ENCODE assay signal across 6 worm cellular contexts in the genomic region with DNA sequence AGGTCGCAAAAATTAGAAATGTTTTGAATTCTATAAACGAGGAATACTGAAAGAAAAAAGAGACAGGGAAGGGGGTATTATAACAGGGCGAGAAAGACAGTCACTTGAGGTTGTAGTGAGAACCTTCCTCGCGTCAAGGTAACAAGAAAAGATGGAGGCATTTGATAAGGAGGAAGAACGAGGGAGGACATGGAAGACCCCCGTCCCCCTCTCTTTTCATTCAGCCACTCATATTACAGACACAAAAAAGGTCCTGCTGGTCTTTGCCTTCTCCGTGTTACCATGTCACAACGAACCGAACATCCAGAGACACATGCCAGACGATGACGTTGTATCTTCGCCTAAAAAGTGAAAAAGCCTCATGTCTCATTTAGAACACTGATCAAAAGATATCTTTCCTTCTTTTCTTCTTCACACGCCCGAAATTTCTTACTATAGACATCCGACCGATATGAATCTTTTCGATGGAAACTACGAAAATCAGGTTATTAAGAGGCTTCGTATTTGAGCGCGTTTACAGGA.
TF ChIP-seq lines count a peak whose summit lies in the region.

No protein-coding gene starts in this region.

TF ChIP-seq in whole organism, L1 larva, 84 proteins besides CTCF, POLR2A, EP300 and RAD21:
- no peak for TF ChIP-seq ceh-90 (tag; optimal IDR thresholded peaks at IDR 0.05; lab: Kevin White, UChicago)
- TF ChIP-seq blmp-1 (tag; optimal IDR thresholded peaks at IDR 0.05; lab: Kevin White, UChicago), result peak; percentile 76
- TF ChIP-seq efl-1 (optimal IDR thresholded peaks at IDR 0.05; lab: Kevin White, UChicago), result no peak
- TF ChIP-seq efl-1 (GFP tag; optimal IDR thresholded peaks at IDR 0.05 in 1 of 2; lab: Kevin White, UChicago), result peak in 1 of 2 experiments; percentile 88
- TF ChIP-seq lin-39 (tag; optimal IDR thresholded peaks at IDR 0.05; lab: Kevin White, UChicago), result no peak
- TF ChIP-seq nhr-85 (tag; lab: Kevin White, UChicago), result peak; percentile 49
- TF ChIP-seq lin-14 (GFP tag; optimal IDR thresholded peaks at IDR 0.05; lab: Kevin White, UChicago), result peak; percentile 58
- no peak for TF ChIP-seq mdl-1 (tag; optimal IDR thresholded peaks at IDR 0.05; lab: Kevin White, UChicago)

TF ChIP-seq in whole organism, L2 larva, 48 proteins besides CTCF, POLR2A, EP300 and RAD21:
- TF ChIP-seq fos-1 (tag; optimal IDR thresholded peaks at IDR 0.05; lab: Kevin White, UChicago), result peak; percentile 3
- TF ChIP-seq nhr-12 (tag; optimal IDR thresholded peaks at IDR 0.05; lab: Kevin White, UChicago), result no peak
- TF ChIP-seq peb-1 (tag; optimal IDR thresholded peaks at IDR 0.05; lab: Kevin White, UChicago), result no peak
- no peak for TF ChIP-seq aly-2 (tag; optimal IDR thresholded peaks at IDR 0.05; lab: Kevin White, UChicago)
- no peak for TF ChIP-seq ceh-82 (tag; optimal IDR thresholded peaks at IDR 0.05; lab: Kevin White, UChicago)
- no peak for TF ChIP-seq nhr-21 (tag; optimal IDR thresholded peaks at IDR 0.05; lab: Kevin White, UChicago)
- TF ChIP-seq crh-2 (tag; optimal IDR thresholded peaks at IDR 0.05; lab: Kevin White, UChicago), result no peak

TF ChIP-seq in whole organism, L3 larva, 47 proteins besides CTCF, POLR2A, EP300 and RAD21 (continues in another document):
- TF ChIP-seq R02D3.7 (tag; optimal IDR thresholded peaks at IDR 0.05; lab: Kevin White, UChicago) (no peak), ztf-4 (tag; optimal IDR thresholded peaks at IDR 0.05; lab: Kevin White, UChicago) (no peak), elt-1 (tag; optimal IDR thresholded peaks at IDR 0.05; lab: Kevin White, UChicago) (peak; percentile 36), tbx-2 (tag; optimal IDR thresholded peaks at IDR 0.05; lab: Kevin White, UChicago) (no peak), pqm-1 (tag; optimal IDR thresholded peaks at IDR 0.05; lab: Kevin White, UChicago) (no peak), lin-39 (tag; optimal IDR thresholded peaks at IDR 0.05; lab: Kevin White, UChicago) (no peak), ztf-11 (tag; optimal IDR thresholded peaks at IDR 0.05; lab: Kevin White, UChicago) (no peak), lin-15B (tag; optimal IDR thresholded peaks at IDR 0.05; lab: Kevin White, UChicago) (no peak), fkh-10 (GFP tag; optimal IDR thresholded peaks at IDR 0.05; lab: Kevin White, UChicago) (no peak), nhr-11 (tag; optimal IDR thresholded peaks at IDR 0.05; lab: Kevin White, UChicago) (no peak), daf-12 (tag; optimal IDR thresholded peaks at IDR 0.05; lab: Kevin White, UChicago) (no peak), ama-1 (optimal IDR thresholded peaks at IDR 0.05; lab: Kevin White, UChicago) (no peak), egl-5 (tag; optimal IDR thresholded peaks at IDR 0.05; lab: Kevin White, UChicago) (no peak), hmg-11 (tag; optimal IDR thresholded peaks at IDR 0.05; lab: Kevin White, UChicago) (no peak), unc-62 (GFP tag; optimal IDR thresholded peaks at IDR 0.05; lab: Kevin White, UChicago) (no peak), mdl-1 (tag; optimal IDR thresholded peaks at IDR 0.05; lab: Kevin White, UChicago) (no peak), nhr-28 (tag; optimal IDR thresholded peaks at IDR 0.05; lab: Kevin White, UChicago) (no peak), elt-3 (tag; optimal IDR thresholded peaks at IDR 0.05; lab: Kevin White, UChicago) (peak in 1 of 3 experiments; percentile 3), skn-1 (tag; optimal IDR thresholded peaks at IDR 0.05; lab: Kevin White, UChicago) (no peak)

TF ChIP-seq in whole organism, L4 larva, 104 proteins besides CTCF, POLR2A, EP300 and RAD21 (continues in another document):
- TF ChIP-seq pha-4 (GFP tag; IDR thresholded peaks at IDR 0.05; lab: Robert Waterston, UW) (no peak), pha-4 (tag; optimal IDR thresholded peaks at IDR 0.05; lab: Kevin White, UChicago) (no peak), T26A8.4 (GFP tag; IDR thresholded peaks at IDR 0.05; lab: Robert Waterston, UW) (no peak), mxl-3 (GFP tag; optimal IDR thresholded peaks at IDR 0.05; lab: Kevin White, UChicago) (peak; percentile 40), spr-1 (tag; optimal IDR thresholded peaks at IDR 0.05; lab: Kevin White, UChicago) (no peak), vab-7 (GFP tag; IDR thresholded peaks at IDR 0.05; lab: Robert Waterston, UW) (no peak), lim-7 (GFP tag; IDR thresholded peaks at IDR 0.05; lab: Robert Waterston, UW) (0 out of 2 replicates have a peak, but pooled peaks have one; percentile 8), F37D6.2 (tag; optimal IDR thresholded peaks at IDR 0.05; lab: Kevin White, UChicago) (no peak), nhr-28 (tag; optimal IDR thresholded peaks at IDR 0.05; lab: Kevin White, UChicago) (peak; percentile 22), mxl-2 (GFP tag; conservative IDR thresholded peaks at IDR 0.05; lab: Robert Waterston, UW) (no peak), madf-9 (GFP tag; conservative IDR thresholded peaks at IDR 0.05; lab: Robert Waterston, UW) (no peak), hlh-11 (tag; optimal IDR thresholded peaks at IDR 0.05; lab: Kevin White, UChicago) (peak; percentile 45), zag-1 (tag; optimal IDR thresholded peaks at IDR 0.05; lab: Kevin White, UChicago) (no peak), ZK546.5 (tag; optimal IDR thresholded peaks at IDR 0.05; lab: Kevin White, UChicago) (no peak), ceh-20 (GFP tag; IDR thresholded peaks at IDR 0.05; lab: Robert Waterston, UW) (no peak), F10B5.3 (tag; optimal IDR thresholded peaks at IDR 0.05; lab: Kevin White, UChicago) (no peak), nhr-48 (tag; optimal IDR thresholded peaks at IDR 0.05; lab: Kevin White, UChicago) (peak; percentile 44), ceh-28 (tag; optimal IDR thresholded peaks at IDR 0.05; lab: Kevin White, UChicago) (no peak), mdl-1 (tag; optimal IDR thresholded peaks at IDR 0.05; lab: Kevin White, UChicago) (peak in 1 of 2 experiments; percentile 33)

TF ChIP-seq in whole organism, mixed stage, embryonic, 35 proteins besides CTCF, POLR2A, EP300 and RAD21:
- TF ChIP-seq mep-1 (tag; optimal IDR thresholded peaks at IDR 0.05; lab: Kevin White, UChicago), result no peak
- TF ChIP-seq unc-120 (tag; optimal IDR thresholded peaks at IDR 0.05; lab: Kevin White, UChicago; ENCODE audit: poor library complexity, severe bottlenecking), result no peak
- TF ChIP-seq flh-1 (GFP tag; optimal IDR thresholded peaks at IDR 0.05; lab: Kevin White, UChicago), result no peak
- TF ChIP-seq nhr-76 (tag; optimal IDR thresholded peaks at IDR 0.05; lab: Kevin White, UChicago), result no peak
- TF ChIP-seq elt-1 (tag; optimal IDR thresholded peaks at IDR 0.05; lab: Kevin White, UChicago; ENCODE audit: borderline replicate concordance, insufficient read depth), result peak; percentile 79
- no peak for TF ChIP-seq nhr-2 (tag; optimal IDR thresholded peaks at IDR 0.05; lab: Kevin White, UChicago)

TF ChIP-seq in whole organism, young adult, 124 proteins besides CTCF, POLR2A, EP300 and RAD21:
- TF ChIP-seq K12H6.12 (tag; optimal IDR thresholded peaks at IDR 0.05; lab: Kevin White, UChicago) (no peak), madf-10 (tag; optimal IDR thresholded peaks at IDR 0.05; lab: Kevin White, UChicago) (no peak), nhr-80 (tag; optimal IDR thresholded peaks at IDR 0.05; lab: Kevin White, UChicago) (peak; percentile 25), lsl-1 (GFP tag; optimal IDR thresholded peaks at IDR 0.05; lab: Kevin White, UChicago) (no peak), mxl-1 (tag; optimal IDR thresholded peaks at IDR 0.05; lab: Kevin White, UChicago) (no peak), snpc-1.3 (tag; optimal IDR thresholded peaks at IDR 0.05; lab: Kevin White, UChicago; ENCODE audit: insufficient read depth) (no peak)
